Fruit fly (Drosophila melanogaster): ENCODE data around the gene Megf8.

DNA sequence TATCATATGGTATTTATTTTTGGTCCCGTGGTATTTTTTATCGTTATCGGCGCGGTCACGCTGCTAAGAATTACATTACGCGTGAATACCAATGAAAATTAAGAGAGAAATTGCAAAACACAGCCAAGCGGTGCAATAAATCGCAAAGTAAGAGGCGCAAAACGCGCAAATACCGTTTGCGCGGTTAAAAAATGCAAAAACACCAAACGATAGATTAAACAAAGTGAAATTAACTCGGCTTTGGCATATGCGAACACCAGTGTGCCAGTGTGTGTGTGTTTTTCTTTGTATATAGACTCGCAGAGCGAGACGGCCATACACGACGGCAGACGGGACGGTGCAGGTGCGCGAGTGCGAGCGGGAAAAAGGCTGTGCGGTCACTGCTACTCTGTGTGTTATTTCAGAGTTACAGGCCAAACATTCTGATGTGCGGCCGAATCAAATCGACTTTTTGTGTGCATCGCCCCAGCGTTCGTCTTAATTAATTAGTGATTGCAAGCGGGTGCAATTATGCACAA, 12.5 kb upstream of the Megf8 start, which contains the start of gene Cka:
- TF ChIP-seq Dll (optimal IDR thresholded peaks at IDR 0.05) (no peak), EcR (GFP tag; optimal IDR thresholded peaks at IDR 0.05) (no peak), pan (optimal IDR thresholded peaks at IDR 0.05) (no peak), CG8478 (optimal IDR thresholded peaks at IDR 0.05) (peak; percentile 77)

Data from whole organism.